Worm (Caenorhabditis elegans) whole organism, mixed stage, embryonic: ENCODE results near the gene F23H12.7.

ENCODE experiments used
- ces-1 ChIP-seq: fragments of 150-350 bp; optimal IDR thresholded peaks from 2 replicates; lab custom pipeline; 2014; ENCODE audit warnings: missing biosample characterization, missing genetic modification reagents, missing genetic modification characterization
- hlh-1 ChIP-seq: fragments of 150-350 bp; optimal IDR thresholded peaks from 2 replicates; lab custom pipeline; 2014; ENCODE audit warnings: missing biosample characterization, missing genetic modification reagents, missing genetic modification characterization
- nhr-76 ChIP-seq: sonication (generic microtip); optimal IDR thresholded peaks from 2 replicates; lab custom pipeline; 2017; ENCODE audit warnings: missing biosample characterization, missing genetic modification characterization
- unc-39 ChIP-seq: fragments of 150-350 bp; optimal IDR thresholded peaks from 2 replicates; lab custom pipeline; 2014; ENCODE audit warnings: missing biosample characterization, missing genetic modification characterization

The F23H12.7 gene

DNA sequence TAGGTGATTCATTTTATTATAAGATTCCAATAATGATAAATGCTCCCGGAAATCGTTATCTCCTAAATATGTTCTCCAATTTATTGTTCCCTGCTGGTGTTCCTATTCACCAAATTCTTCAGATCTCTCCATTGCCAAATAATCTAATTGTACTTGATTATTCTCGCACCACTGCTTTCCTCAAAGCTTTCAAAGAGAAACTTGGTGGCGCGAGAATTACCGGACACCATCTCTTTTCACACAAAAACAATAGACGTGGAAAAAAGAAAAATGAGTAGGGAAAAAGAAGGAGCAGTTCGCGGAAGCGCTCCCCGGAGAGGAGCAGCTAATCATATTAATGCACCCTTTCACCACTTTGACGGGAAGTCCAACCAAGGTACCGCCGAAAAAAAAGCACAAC is 49.9 kb downstream of the F23H12.7 start:
- no peak for TF ChIP-seq unc-39 (tag; lab: Kevin White, UChicago)
- no peak for TF ChIP-seq nhr-76 (tag; lab: Kevin White, UChicago)
- TF ChIP-seq hlh-1 (tag; lab: Kevin White, UChicago), result no peak
- peak; percentile 74 for TF ChIP-seq ces-1 (GFP tag; lab: Kevin White, UChicago)
